Fruit fly (Drosophila melanogaster) whole organism, embryonic: ENCODE measurements around the gene Taf8.

ENCODE experiments used
- Adf1 ChIP-seq: fragments of 200-800 bp; sonication (Bioruptor generic); IDR thresholded peaks from 2 replicates; pipeline ENCODE4 v1.3.6; 2022; ENCODE audit warnings: missing biosample characterization, missing genetic modification characterization
- C15 ChIP-seq: fragments of 200-800 bp; sonication (Bioruptor generic); IDR thresholded peaks from 3 replicates; pipeline ENCODE4 v1.3.6; 2022; ENCODE audit warnings: missing biosample characterization, missing genetic modification characterization
- CG1024 ChIP-seq: fragments of 200-800 bp; sonication (Bioruptor generic); IDR thresholded peaks from 2 replicates; pipeline ENCODE4 v1.3.6; 2022; ENCODE audit warnings: missing biosample characterization, missing genetic modification characterization
- CG11093 ChIP-seq: fragments of 200-800 bp; sonication (Bioruptor generic); IDR thresholded peaks from 3 replicates; pipeline ENCODE4 v1.3.6; 2022; ENCODE audit warnings: missing biosample characterization, missing genetic modification characterization
- CG11504 ChIP-seq: fragments of 200-800 bp; sonication (Bioruptor generic); optimal IDR thresholded peaks from 3 replicates; lab custom pipeline; 2019; ENCODE audit warnings: missing biosample characterization, mild to moderate bottlenecking, missing genetic modification characterization, moderate library complexity
- CG14710 ChIP-seq: fragments of 200-800 bp; sonication (Bioruptor generic); optimal IDR thresholded peaks from 3 replicates; lab custom pipeline; 2019; ENCODE audit warnings: missing biosample characterization, mild to moderate bottlenecking, missing genetic modification characterization, moderate library complexity
- CG15269 ChIP-seq: fragments of 200-800 bp; sonication (Bioruptor generic); optimal IDR thresholded peaks from 2 replicates; lab custom pipeline; 2018; ENCODE audit warnings: missing biosample characterization, mild to moderate bottlenecking, missing genetic modification characterization, moderate library complexity
- CG1602 ChIP-seq: fragments of 200-800 bp; sonication (Bioruptor generic); optimal IDR thresholded peaks from 3 replicates; lab custom pipeline; 2016; ENCODE audit warnings: missing biosample characterization, missing genetic modification characterization
- CG17328 ChIP-seq: fragments of 200-800 bp; sonication (Bioruptor generic); IDR thresholded peaks from 2 replicates; pipeline ENCODE4 v1.3.6; 2022; ENCODE audit warnings: missing biosample characterization, missing genetic modification characterization
- CG18619 ChIP-seq: fragments of 200-800 bp; sonication (Bioruptor generic); optimal IDR thresholded peaks from 3 replicates; lab custom pipeline; 2017; ENCODE audit warnings: missing biosample characterization, mild to moderate bottlenecking, missing genetic modification characterization
- CG2712 ChIP-seq: fragments of 200-800 bp; optimal IDR thresholded peaks from 3 replicates; lab custom pipeline; 2019; ENCODE audit warnings: missing biosample characterization, mild to moderate bottlenecking, missing genetic modification characterization, moderate library complexity
- CG3281 ChIP-seq: fragments of 200-800 bp; sonication (Bioruptor generic); optimal IDR thresholded peaks from 3 replicates; lab custom pipeline; 2017; ENCODE audit warnings: missing biosample characterization, mild to moderate bottlenecking, missing genetic modification characterization
- CG4424 ChIP-seq: fragments of 200-800 bp; sonication (Bioruptor generic); optimal IDR thresholded peaks from 3 replicates; lab custom pipeline; 2016; ENCODE audit warnings: missing biosample characterization, missing genetic modification characterization
- CG8281 ChIP-seq: fragments of 200-800 bp; sonication (Bioruptor generic); optimal IDR thresholded peaks from 2 replicates; lab custom pipeline; 2018; ENCODE audit warnings: missing biosample characterization, mild to moderate bottlenecking, missing genetic modification characterization, moderate library complexity
- CG9727 ChIP-seq: fragments of 200-800 bp; sonication (Bioruptor generic); optimal IDR thresholded peaks from 3 replicates; lab custom pipeline; 2017; ENCODE audit warnings: missing biosample characterization, mild to moderate bottlenecking, missing genetic modification characterization
- CHES-1-like ChIP-seq: fragments of 200-800 bp; sonication (Bioruptor generic); optimal IDR thresholded peaks from 2 replicates; lab custom pipeline; 2016; ENCODE audit warnings: missing biosample characterization, missing genetic modification characterization
- CoRest ChIP-seq: fragments of 200-800 bp; sonication (Bioruptor generic); optimal IDR thresholded peaks from 3 replicates; lab custom pipeline; 2018; ENCODE audit warnings: missing biosample characterization, mild to moderate bottlenecking, missing genetic modification characterization, moderate library complexity
- D19B ChIP-seq: fragments of 200-800 bp; sonication (Bioruptor generic); optimal IDR thresholded peaks from 2 replicates; lab custom pipeline; 2017; ENCODE audit warnings: missing biosample characterization, mild to moderate bottlenecking, missing genetic modification characterization
- Deaf1 ChIP-seq: fragments of 200-800 bp; optimal IDR thresholded peaks from 3 replicates; lab custom pipeline; 2019; ENCODE audit warnings: missing biosample characterization, mild to moderate bottlenecking, missing genetic modification characterization, moderate library complexity
- Eip74EF ChIP-seq, 2 experiments: fragments of 200-800 bp in 1 of 2; fragments of >200 bp in 1 of 2; sonication (Bioruptor generic) in 1 of 2; optimal IDR thresholded peaks; 2 replicates each; lab custom pipeline; 2017 to 2019; ENCODE audit warnings: missing biosample characterization in 2 of 2, missing genetic modification characterization in 2 of 2, mild to moderate bottlenecking in 1 of 2, moderate library complexity in 1 of 2
- HLH3B ChIP-seq: fragments of 200-800 bp; sonication (Bioruptor generic); IDR thresholded peaks from 2 replicates; pipeline ENCODE4 v1.3.6; 2022; ENCODE audit warnings: missing biosample characterization, missing genetic modification characterization
- Hr3 ChIP-seq: fragments of 200-800 bp; sonication (Bioruptor generic); optimal IDR thresholded peaks from 3 replicates; lab custom pipeline; 2016; ENCODE audit warnings: missing biosample characterization, missing genetic modification characterization
- Hsf ChIP-seq: fragments of 200-800 bp; sonication (Bioruptor generic); optimal IDR thresholded peaks from 3 replicates; lab custom pipeline; 2016; ENCODE audit warnings: missing biosample characterization, missing genetic modification characterization
- Kr ChIP-seq: fragments of 200-800 bp; sonication (Bioruptor generic); optimal IDR thresholded peaks from 2 replicates; lab custom pipeline; 2017; ENCODE audit warnings: missing biosample characterization, mild to moderate bottlenecking, missing genetic modification characterization
- NfI ChIP-seq: fragments of 200-800 bp; sonication (Bioruptor generic); optimal IDR thresholded peaks from 3 replicates; lab custom pipeline; 2018; ENCODE audit warnings: missing biosample characterization, mild to moderate bottlenecking, missing genetic modification characterization, moderate library complexity
- Opbp ChIP-seq: fragments of 200-800 bp; sonication (Bioruptor generic); IDR thresholded peaks from 3 replicates; pipeline ENCODE4 v1.3.6; 2022; ENCODE audit warnings: missing biosample characterization, missing genetic modification characterization; ENCODE audit not compliant: partially characterized antibody
- Optix ChIP-seq: fragments of 200-800 bp; sonication (Bioruptor generic); IDR thresholded peaks from 3 replicates; pipeline ENCODE4 v1.3.6; 2022; ENCODE audit warnings: missing biosample characterization, missing genetic modification characterization
- Poxn ChIP-seq: fragments of 200-800 bp; sonication (Bioruptor generic); IDR thresholded peaks from 2 replicates; pipeline ENCODE4 v1.3.6; 2022; ENCODE audit warnings: missing biosample characterization, missing genetic modification characterization
- Rfx ChIP-seq: fragments of 200-800 bp; sonication (Bioruptor generic); IDR thresholded peaks from 2 replicates; pipeline ENCODE4 v1.3.6; 2022; ENCODE audit warnings: missing biosample characterization, missing genetic modification characterization
- Ssrp ChIP-seq: fragments of 200-800 bp; sonication (Bioruptor generic); optimal IDR thresholded peaks from 2 replicates; lab custom pipeline; 2018; ENCODE audit warnings: missing biosample characterization, mild to moderate bottlenecking, missing genetic modification characterization, moderate library complexity
- Xbp1 ChIP-seq: fragments of 200-800 bp; sonication (Bioruptor generic); optimal IDR thresholded peaks from 3 replicates; lab custom pipeline; 2016; ENCODE audit warnings: missing biosample characterization, mild to moderate bottlenecking, missing genetic modification characterization
- Xrp1 ChIP-seq: fragments of 200-800 bp; sonication (Bioruptor generic); IDR thresholded peaks from 2 replicates; pipeline ENCODE4 v1.3.6; 2022; ENCODE audit warnings: missing biosample characterization, missing genetic modification characterization
- ac ChIP-seq: fragments of 200-800 bp; sonication (Bioruptor generic); optimal IDR thresholded peaks from 3 replicates; lab custom pipeline; 2017; ENCODE audit warnings: missing biosample characterization, mild to moderate bottlenecking, missing genetic modification characterization
- cato ChIP-seq: fragments of 200-800 bp; sonication (Bioruptor generic); optimal IDR thresholded peaks from 2 replicates; lab custom pipeline; 2016; ENCODE audit warnings: missing biosample characterization, missing genetic modification characterization, borderline replicate concordance
- chif ChIP-seq, 2 experiments: fragments of 200-800 bp; sonication (Bioruptor generic); optimal IDR thresholded peaks; 3 replicates each; lab custom pipeline; 2016; ENCODE audit warnings: missing biosample characterization in 2 of 2, missing genetic modification characterization in 2 of 2
- chinmo ChIP-seq: fragments of 200-800 bp; sonication (Bioruptor generic); IDR thresholded peaks from 4 replicates; pipeline ENCODE4 v1.3.6; 2022; ENCODE audit warnings: missing biosample characterization, missing genetic modification characterization; ENCODE audit not compliant: partially characterized antibody
- crp ChIP-seq, 2 experiments: fragments of 200-800 bp; sonication (Bioruptor generic); optimal IDR thresholded peaks; 2 replicates in 1 of 2; 3 replicates in 1 of 2; lab custom pipeline; 2017; ENCODE audit warnings: missing biosample characterization in 2 of 2, missing genetic modification characterization in 2 of 2, mild to moderate bottlenecking in 1 of 2, moderate library complexity in 1 of 2
- ewg ChIP-seq: fragments of 200-800 bp; sonication (Bioruptor generic); optimal IDR thresholded peaks from 3 replicates; lab custom pipeline; 2017; ENCODE audit warnings: mild to moderate bottlenecking, missing biosample characterization, missing genetic modification reagents, missing genetic modification characterization
- hb ChIP-seq: fragments of 200-800 bp; sonication (Bioruptor generic); IDR thresholded peaks from 3 replicates; pipeline ENCODE4 v1.3.6; 2022; ENCODE audit warnings: missing biosample characterization, missing genetic modification characterization; ENCODE audit not compliant: partially characterized antibody
- mirr ChIP-seq: fragments of 200-800 bp; sonication (Bioruptor generic); optimal IDR thresholded peaks from 3 replicates; lab custom pipeline; 2018; ENCODE audit warnings: missing biosample characterization, mild to moderate bottlenecking, missing genetic modification characterization
- phol ChIP-seq: fragments of 200-800 bp; sonication (Bioruptor generic); optimal IDR thresholded peaks from 3 replicates; lab custom pipeline; 2018; ENCODE audit warnings: missing biosample characterization, mild to moderate bottlenecking, missing genetic modification characterization, moderate library complexity
- prd ChIP-seq, 3 experiments: fragments of >200 bp in 2 of 3; fragments of 200-800 bp in 1 of 3; sonication (Bioruptor generic) in 1 of 3; optimal IDR thresholded peaks in 2 of 3; IDR thresholded peaks in 1 of 3; 2 replicates in 2 of 3; 3 replicates in 1 of 3; pipeline versions ENCODE4 v1.3.6 to Lab custom; 2017 to 2022; ENCODE audit warnings: missing biosample characterization in 1 of 3, missing genetic modification characterization in 1 of 3
- pzg ChIP-seq: fragments of 200-800 bp; sonication (Bioruptor generic); optimal IDR thresholded peaks from 3 replicates; lab custom pipeline; 2018; ENCODE audit warnings: missing biosample characterization, mild to moderate bottlenecking, missing genetic modification characterization, moderate library complexity
- sens-2 ChIP-seq: fragments of 200-800 bp; sonication (Bioruptor generic); IDR thresholded peaks from 2 replicates; pipeline ENCODE4 v1.3.6; 2022; ENCODE audit warnings: missing biosample characterization, missing genetic modification characterization
- slou ChIP-seq: fragments of 200-800 bp; sonication (Bioruptor generic); optimal IDR thresholded peaks from 3 replicates; lab custom pipeline; 2016; ENCODE audit warnings: missing biosample characterization, missing genetic modification characterization
- tgo ChIP-seq: fragments of 200-800 bp; sonication (Bioruptor generic); IDR thresholded peaks from 3 replicates; pipeline ENCODE4 v1.3.6; 2022; ENCODE audit warnings: missing biosample characterization, missing genetic modification characterization
- vvl ChIP-seq: fragments of 200-800 bp; sonication (Bioruptor generic); IDR thresholded peaks from 2 replicates; pipeline ENCODE4 v1.3.6; 2022; ENCODE audit warnings: missing biosample characterization, missing genetic modification characterization
- wek ChIP-seq: fragments of 200-800 bp; sonication (Bioruptor generic); optimal IDR thresholded peaks from 3 replicates; lab custom pipeline; 2018; ENCODE audit warnings: missing biosample characterization, mild to moderate bottlenecking, missing genetic modification characterization, moderate library complexity
- yki ChIP-seq: fragments of >200 bp; optimal IDR thresholded peaks from 3 replicates; lab custom pipeline; 2018

Gene Taf8

DNA sequence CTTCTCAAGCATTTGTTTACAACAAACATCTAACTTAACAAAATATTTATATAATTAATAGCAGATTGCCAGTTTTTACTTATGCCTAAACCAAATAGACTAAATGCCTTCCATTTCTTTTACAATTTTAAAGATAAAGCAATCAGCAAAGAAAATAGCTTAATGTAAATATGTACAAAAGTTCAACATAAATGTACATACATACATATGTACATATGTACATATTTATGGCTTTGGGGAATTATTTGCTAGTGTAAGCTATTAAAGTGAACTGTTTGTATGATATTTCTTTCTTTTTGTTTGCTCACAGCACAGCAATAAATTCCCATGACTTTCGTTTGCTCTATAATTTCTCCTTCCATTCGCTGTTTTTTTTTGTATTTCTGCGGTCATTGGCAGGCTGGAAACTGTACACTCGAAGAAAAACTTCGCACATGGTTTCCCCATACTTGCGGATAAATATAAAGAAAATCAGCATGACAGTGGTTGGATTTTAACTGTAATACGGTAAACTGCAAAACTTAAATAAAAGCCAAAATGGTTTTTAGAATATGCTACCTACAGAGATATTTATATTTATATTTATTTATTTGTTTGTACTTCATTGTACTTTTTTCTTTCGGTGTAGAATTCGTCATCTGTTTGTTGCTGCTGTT, 39.3 kb downstream of the Taf8 start (continued):
- TF ChIP-seq prd (optimal IDR thresholded peaks at IDR 0.05; lab: Kevin White, UChicago) = no peak
- peak; percentile 26; the same call in 1 of the 3 replicates for TF ChIP-seq prd (GFP tag; IDR thresholded peaks at IDR 0.05; lab: Robert Waterston, UW)
- no peak for TF ChIP-seq wek
- TF ChIP-seq CG3281 (GFP tag; lab: Kevin White, UChicago) = peak; percentile 11
- TF ChIP-seq CG17328 (GFP tag; lab: Robert Waterston, UW) = 0 out of 2 replicates have a peak, but pooled peaks have one; percentile 11
- no peak for TF ChIP-seq Hr3 (GFP tag; lab: Kevin White, UChicago)
- TF ChIP-seq Ssrp (tag; lab: Kevin White, UChicago) = no peak
- no peak for TF ChIP-seq vvl
- no peak for TF ChIP-seq Deaf1 (tag; lab: Kevin White, UChicago)
- 0 out of 2 replicates have a peak, but pooled peaks have one; percentile 30 for TF ChIP-seq HLH3B
- no peak for TF ChIP-seq yki (lab: Kevin White, UChicago)
- peak; percentile 10 to 15 for TF ChIP-seq chif (GFP tag; optimal IDR thresholded peaks at IDR 0.05; lab: Kevin White, UChicago)
- no peak for TF ChIP-seq CG1024 (GFP tag; lab: Robert Waterston, UW)
- TF ChIP-seq Xbp1 = peak; percentile 12
- TF ChIP-seq ewg (GFP tag; lab: Kevin White, UChicago) = no peak
- no peak for TF ChIP-seq CHES-1-like (GFP tag; lab: Kevin White, UChicago)
- no peak for TF ChIP-seq slou (GFP tag; lab: Kevin White, UChicago)
- no peak for TF ChIP-seq C15
- TF ChIP-seq CG4424 (GFP tag; lab: Kevin White, UChicago) = peak; percentile 12
- TF ChIP-seq Eip74EF (GFP tag; optimal IDR thresholded peaks at IDR 0.05; lab: Kevin White, UChicago) = no peak
- no peak for TF ChIP-seq cato (GFP tag; lab: Kevin White, UChicago)
- no peak for TF ChIP-seq sens-2 (GFP tag; lab: Robert Waterston, UW)
- TF ChIP-seq Hsf (GFP tag; lab: Kevin White, UChicago) = peak; percentile 5
- peak; percentile 35 for TF ChIP-seq CG18619
- no peak for TF ChIP-seq crp (GFP tag; optimal IDR thresholded peaks at IDR 0.05; lab: Kevin White, UChicago)
- TF ChIP-seq CG14710 = peak; percentile 26
- TF ChIP-seq phol (tag; lab: Kevin White, UChicago) = peak; percentile 32
- no peak for TF ChIP-seq NfI (GFP tag; lab: Kevin White, UChicago)
- TF ChIP-seq Xrp1 (GFP tag; lab: Robert Waterston, UW) = peak; percentile 42
- peak; percentile 29 for TF ChIP-seq CG9727 (GFP tag; lab: Kevin White, UChicago)
- TF ChIP-seq Adf1 (GFP tag; lab: Robert Waterston, UW) = no peak
- TF ChIP-seq ac (GFP tag; lab: Kevin White, UChicago) = no peak
- peak; percentile 50 for TF ChIP-seq CG11504 (tag; lab: Kevin White, UChicago)
- TF ChIP-seq CoRest (tag; lab: Kevin White, UChicago) = peak; percentile 14
- no peak for TF ChIP-seq mirr (GFP tag; lab: Kevin White, UChicago)
- no peak for TF ChIP-seq CG8281 (tag; lab: Kevin White, UChicago)
- TF ChIP-seq Poxn = no peak
- TF ChIP-seq chinmo = no peak
- no peak for TF ChIP-seq hb (GFP tag; lab: Robert Waterston, UW)
- TF ChIP-seq D19B (GFP tag; lab: Kevin White, UChicago) = no peak
- peak; percentile 33 for TF ChIP-seq Rfx (GFP tag; lab: Robert Waterston, UW)
- no peak for TF ChIP-seq Kr (GFP tag; lab: Kevin White, UChicago)
- 0 out of 3 replicates have a peak, but pooled peaks have one; percentile 21 for TF ChIP-seq tgo
- peak; percentile 21 for TF ChIP-seq CG1602 (GFP tag; lab: Kevin White, UChicago)
- no peak for TF ChIP-seq Optix (GFP tag; lab: Robert Waterston, UW)
- TF ChIP-seq CG11093 (GFP tag; lab: Robert Waterston, UW) = no peak
- peak; percentile 6 for TF ChIP-seq CG2712
- no peak for TF ChIP-seq pzg (GFP tag; lab: Kevin White, UChicago)
- peak; percentile 31 for TF ChIP-seq CG15269 (tag; lab: Kevin White, UChicago)
- TF ChIP-seq Opbp (GFP tag; lab: Robert Waterston, UW) = no peak
